Worm (Caenorhabditis elegans): ENCODE results near the gene cap-2.

Gene cap-2

DNA sequence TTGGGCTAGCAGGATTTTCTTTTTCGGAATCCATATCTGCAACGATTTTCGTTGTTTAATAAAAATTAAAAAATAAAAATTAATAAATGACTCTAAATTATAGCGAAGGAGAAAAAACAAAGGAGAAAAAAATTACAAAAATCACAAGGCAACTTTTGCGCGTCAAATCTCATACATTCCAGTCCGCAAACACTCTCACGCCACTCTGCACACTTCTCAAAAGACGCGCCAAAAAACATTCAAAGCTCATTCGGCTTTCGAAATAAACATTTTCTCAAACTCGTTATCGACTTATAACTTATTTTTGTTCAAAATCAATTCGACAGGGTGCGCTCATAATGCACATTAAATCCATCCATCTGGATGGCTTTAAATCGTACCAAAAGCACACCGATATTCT is 45.0 kb upstream of the cap-2 start, which contains the start of the genes R06F6.12 and mix-1 (continued):
- no peak for TF ChIP-seq unc-120 (tag; optimal IDR thresholded peaks at IDR 0.05; ENCODE audit: poor library complexity, severe bottlenecking)

DNA sequence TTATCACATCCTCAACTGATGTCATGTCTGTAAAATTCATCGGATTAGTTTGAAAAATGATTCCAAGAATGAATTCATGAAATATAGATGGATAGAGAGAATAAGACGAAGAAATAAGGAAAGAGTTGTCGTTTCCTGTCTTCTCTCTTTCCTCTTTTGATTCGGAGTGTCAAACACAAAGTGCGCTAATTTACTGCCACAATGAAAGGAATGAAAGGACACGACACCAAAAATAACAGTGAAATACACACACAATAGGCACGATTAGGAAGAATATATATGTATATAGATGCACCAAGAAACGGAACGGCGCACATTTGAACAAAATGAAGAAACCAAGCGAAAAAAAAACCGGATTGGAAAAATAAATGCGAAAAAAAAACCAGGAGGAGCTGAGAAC is 39.9 kb upstream of the cap-2 start, which contains the start of gene VM106R.1:
Gene VM106R.1, minus strand, starts transcription at position 101 of the 400 bp plus-strand sequence.
- TF ChIP-seq mab-5 (tag; optimal IDR thresholded peaks at IDR 0.05) (no peak), sem-2 (GFP tag; optimal IDR thresholded peaks at IDR 0.05) (no peak), nhr-76 (tag; optimal IDR thresholded peaks at IDR 0.05) (no peak), nhr-2 (tag; optimal IDR thresholded peaks at IDR 0.05) (no peak), ceh-39 (tag; optimal IDR thresholded peaks at IDR 0.05) (no peak), elt-3 (tag; optimal IDR thresholded peaks at IDR 0.05) (no peak), ztf-11 (tag; optimal IDR thresholded peaks at IDR 0.05) (no peak), M03D4.4 (tag; optimal IDR thresholded peaks at IDR 0.05) (no peak), pha-4 (tag; optimal IDR thresholded peaks at IDR 0.05) (no peak), unc-62 (GFP tag; optimal IDR thresholded peaks at IDR 0.05) (no peak), lin-32 (GFP tag; optimal IDR thresholded peaks at IDR 0.05) (no peak), ces-1 (GFP tag; optimal IDR thresholded peaks at IDR 0.05) (no peak), mep-1 (tag; optimal IDR thresholded peaks at IDR 0.05) (no peak), nhr-237 (tag; optimal IDR thresholded peaks at IDR 0.05) (no peak), hlh-1 (tag; optimal IDR thresholded peaks at IDR 0.05) (no peak), tbx-8 (GFP tag; optimal IDR thresholded peaks at IDR 0.05) (no peak)

DNA sequence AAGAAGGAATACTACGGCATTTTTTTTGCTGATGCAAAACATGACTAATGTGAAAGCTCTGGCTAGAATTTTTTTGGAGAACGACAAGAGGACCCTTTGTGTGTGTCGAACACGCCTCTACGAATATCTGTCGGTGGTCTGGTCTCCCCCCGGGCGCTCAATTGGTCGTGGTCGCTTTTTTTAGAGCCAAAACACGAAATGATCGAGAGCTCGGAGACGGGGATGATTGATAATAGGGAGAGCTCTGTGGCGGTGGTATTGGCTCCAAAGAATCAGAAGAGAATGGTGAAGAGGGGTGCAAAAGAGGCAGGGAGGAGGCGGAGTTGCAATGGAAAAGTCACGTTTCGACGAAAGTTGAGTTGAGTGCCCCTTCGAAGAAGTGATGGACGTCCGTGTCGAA is 39.4 kb upstream of the cap-2 start:
- TF ChIP-seq nhr-76 (tag; optimal IDR thresholded peaks at IDR 0.05): no peak

DNA sequence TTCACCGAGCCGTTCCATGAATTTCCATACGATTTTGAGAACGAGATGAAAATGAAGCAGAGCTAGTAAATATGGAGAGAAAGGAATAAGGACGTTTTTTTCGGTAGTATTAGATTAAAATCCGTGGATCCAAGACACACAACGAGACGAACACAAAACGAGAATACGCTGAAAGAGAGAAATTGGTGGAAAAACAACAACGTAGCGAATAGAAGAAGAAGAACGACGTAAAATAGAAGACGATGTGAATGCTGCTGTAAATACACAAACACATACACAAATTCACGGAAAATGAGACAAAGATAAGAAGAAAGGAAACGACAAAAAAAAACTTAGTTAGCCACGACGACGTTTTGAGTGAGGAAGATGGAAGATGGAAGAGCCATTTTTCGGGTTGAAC is 34.3 kb upstream of the cap-2 start:
- no peak for TF ChIP-seq ztf-11 (tag; optimal IDR thresholded peaks at IDR 0.05)

DNA sequence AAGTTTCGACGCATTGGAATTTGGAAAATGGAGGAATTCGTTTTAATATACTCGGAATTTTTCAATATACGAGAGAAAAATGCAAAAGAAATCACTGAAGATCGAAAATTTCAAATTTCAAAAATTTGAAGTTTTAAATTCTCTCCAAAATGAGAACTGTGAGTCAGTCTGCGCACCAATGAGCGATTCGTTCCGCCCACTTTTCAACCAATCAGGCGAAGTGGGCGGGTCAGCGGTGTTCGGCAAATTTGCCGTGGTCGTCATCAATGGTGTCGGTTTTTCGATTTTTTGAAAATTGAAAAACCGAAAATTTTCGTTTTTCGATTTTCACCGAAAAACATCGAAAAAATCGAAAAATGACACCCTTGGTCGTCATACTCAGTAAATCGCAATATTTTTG is 30.4 kb upstream of the cap-2 start:
- no peak for TF ChIP-seq mep-1 (tag; optimal IDR thresholded peaks at IDR 0.05)
- no peak for TF ChIP-seq nhr-76 (tag; optimal IDR thresholded peaks at IDR 0.05)
- no peak for TF ChIP-seq mab-5 (tag; optimal IDR thresholded peaks at IDR 0.05)
- TF ChIP-seq ces-1 (GFP tag; optimal IDR thresholded peaks at IDR 0.05): no peak
- no peak for TF ChIP-seq zip-8 (tag; optimal IDR thresholded peaks at IDR 0.05)
- no peak for TF ChIP-seq unc-39 (tag; optimal IDR thresholded peaks at IDR 0.05)
- TF ChIP-seq ztf-11 (tag; optimal IDR thresholded peaks at IDR 0.05): no peak
- no peak for TF ChIP-seq M03D4.4 (tag; optimal IDR thresholded peaks at IDR 0.05)
- no peak for TF ChIP-seq nhr-2 (tag; optimal IDR thresholded peaks at IDR 0.05)
- TF ChIP-seq drap-1 (GFP tag; optimal IDR thresholded peaks at IDR 0.05): no peak
- no peak for TF ChIP-seq mls-2 (tag; optimal IDR thresholded peaks at IDR 0.05)
- TF ChIP-seq lin-32 (GFP tag; optimal IDR thresholded peaks at IDR 0.05): no peak
- no peak for TF ChIP-seq nhr-28 (tag; optimal IDR thresholded peaks at IDR 0.05)

DNA sequence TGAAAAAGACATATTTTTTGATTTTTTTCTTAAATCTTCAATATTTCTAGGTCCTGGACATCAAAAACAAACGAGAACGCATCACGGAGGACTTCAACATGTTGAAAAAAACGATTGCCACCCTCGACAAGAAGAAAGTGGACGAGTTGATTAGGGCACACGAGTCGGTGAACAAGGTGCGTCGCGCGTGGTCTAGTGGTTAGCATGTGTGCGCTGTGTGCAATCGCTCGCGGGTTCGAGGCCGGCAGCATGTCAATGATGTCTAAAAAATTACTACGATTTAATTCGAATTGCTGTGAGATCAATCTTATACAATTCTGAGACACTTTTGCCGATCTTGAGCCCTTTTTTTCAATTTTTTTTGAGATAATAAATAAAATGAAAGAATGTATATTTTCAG is 28.9 kb upstream of the cap-2 start:
- TF ChIP-seq sptf-1 (tag; optimal IDR thresholded peaks at IDR 0.05) (peak; percentile 96), mls-2 (tag; optimal IDR thresholded peaks at IDR 0.05) (peak; percentile 98), snpc-4 (tag; optimal IDR thresholded peaks at IDR 0.05) (no peak), ztf-11 (tag; optimal IDR thresholded peaks at IDR 0.05) (peak; percentile 49), sem-2 (GFP tag; optimal IDR thresholded peaks at IDR 0.05) (peak; percentile 94), nhr-237 (tag; optimal IDR thresholded peaks at IDR 0.05) (no peak), flh-1 (GFP tag; optimal IDR thresholded peaks at IDR 0.05) (peak; percentile 83), ceh-39 (tag; optimal IDR thresholded peaks at IDR 0.05) (peak; percentile 33), pha-4 (tag; optimal IDR thresholded peaks at IDR 0.05) (peak; percentile 83), hlh-1 (tag; optimal IDR thresholded peaks at IDR 0.05) (peak; percentile 23), bed-3 (GFP tag; optimal IDR thresholded peaks at IDR 0.05) (peak; percentile 82), ham-2 (GFP tag; optimal IDR thresholded peaks at IDR 0.05) (peak; percentile 91), nhr-28 (tag; optimal IDR thresholded peaks at IDR 0.05) (peak; percentile 63), nhr-12 (tag; optimal IDR thresholded peaks at IDR 0.05) (no peak), ceh-83 (GFP tag; optimal IDR thresholded peaks at IDR 0.05) (peak; percentile 99), mab-5 (tag; optimal IDR thresholded peaks at IDR 0.05) (no peak), cnd-1 (tag; optimal IDR thresholded peaks at IDR 0.05) (peak; percentile 97), lin-32 (GFP tag; optimal IDR thresholded peaks at IDR 0.05) (peak; percentile 90), elt-1 (tag; optimal IDR thresholded peaks at IDR 0.05; ENCODE audit: borderline replicate concordance, insufficient read depth) (no peak), lin-13 (tag; optimal IDR thresholded peaks at IDR 0.05) (peak; percentile 74), unc-120 (tag; optimal IDR thresholded peaks at IDR 0.05; ENCODE audit: poor library complexity, severe bottlenecking) (peak; percentile 84), elt-3 (tag; optimal IDR thresholded peaks at IDR 0.05) (no peak), lsy-2 (tag; optimal IDR thresholded peaks at IDR 0.05) (peak; percentile 59), ceh-43 (GFP tag; optimal IDR thresholded peaks at IDR 0.05) (peak; percentile 92), unc-39 (tag; optimal IDR thresholded peaks at IDR 0.05) (peak; percentile 43), tbx-8 (GFP tag; optimal IDR thresholded peaks at IDR 0.05) (peak; percentile 97), blmp-1 (tag; optimal IDR thresholded peaks at IDR 0.05) (no peak), drap-1 (GFP tag; optimal IDR thresholded peaks at IDR 0.05) (peak; percentile 94), M03D4.4 (tag; optimal IDR thresholded peaks at IDR 0.05) (peak; percentile 95), ces-1 (GFP tag; optimal IDR thresholded peaks at IDR 0.05) (no peak), mep-1 (tag; optimal IDR thresholded peaks at IDR 0.05) (peak; percentile 23), nhr-2 (tag; optimal IDR thresholded peaks at IDR 0.05) (no peak), nhr-76 (tag; optimal IDR thresholded peaks at IDR 0.05) (no peak), unc-62 (GFP tag; optimal IDR thresholded peaks at IDR 0.05) (peak; percentile 12), zip-8 (tag; optimal IDR thresholded peaks at IDR 0.05) (no peak)

Measured in whole organism, mixed stage, embryonic.